Worm (Caenorhabditis elegans): Measurements from ENCODE around the gene prdx-6.
A peak's percentile ranks its signal among the peaks of the same experiment; 100 is the strongest.

Gene prdx-6

ce11 chrIV:244278-244677 is 25.9 kb downstream of the prdx-6 start:
- no peak for TF ChIP-seq nhr-67 (tag; optimal IDR thresholded peaks at IDR 0.05)
- no peak for TF ChIP-seq fos-1 (tag; optimal IDR thresholded peaks at IDR 0.05)
- TF ChIP-seq ceh-9 (tag; optimal IDR thresholded peaks at IDR 0.05): no peak
- TF ChIP-seq sea-2 (GFP tag; optimal IDR thresholded peaks at IDR 0.05): no peak
- TF ChIP-seq mml-1 (tag; optimal IDR thresholded peaks at IDR 0.05): no peak
- TF ChIP-seq nhr-12 (tag; optimal IDR thresholded peaks at IDR 0.05): no peak
- no peak for TF ChIP-seq lin-39 (tag; optimal IDR thresholded peaks at IDR 0.05)
- no peak for TF ChIP-seq nhr-28 (tag; optimal IDR thresholded peaks at IDR 0.05)
- no peak for TF ChIP-seq nhr-76 (tag; optimal IDR thresholded peaks at IDR 0.05)
- no peak for TF ChIP-seq ceh-82 (tag; optimal IDR thresholded peaks at IDR 0.05)
- TF ChIP-seq fkh-2 (tag; optimal IDR thresholded peaks at IDR 0.05): no peak

ce11 chrIV:244843-245242 is 26.5 kb downstream of the prdx-6 start, which contains the start of gene aass-1:
aass-1 (plus strand) TSS chrIV:245143.
- TF ChIP-seq snpc-4 (tag; optimal IDR thresholded peaks at IDR 0.05) (no peak), ama-1 (optimal IDR thresholded peaks at IDR 0.05) (no peak), nhr-25 (tag; optimal IDR thresholded peaks at IDR 0.05) (peak; percentile 44)

- TF ChIP-seq jun-1 (tag; optimal IDR thresholded peaks at IDR 0.05) (no peak), ztf-11 (tag; optimal IDR thresholded peaks at IDR 0.05) (no peak), daf-12 (tag; optimal IDR thresholded peaks at IDR 0.05) (no peak), nhr-67 (tag; optimal IDR thresholded peaks at IDR 0.05) (no peak), lsy-12 (tag; optimal IDR thresholded peaks at IDR 0.05) (no peak), tbx-2 (tag; optimal IDR thresholded peaks at IDR 0.05) (no peak), zag-1 (tag; optimal IDR thresholded peaks at IDR 0.05) (no peak), ceh-82 (tag; optimal IDR thresholded peaks at IDR 0.05) (no peak), ceh-9 (tag; optimal IDR thresholded peaks at IDR 0.05) (no peak), nhr-76 (tag; optimal IDR thresholded peaks at IDR 0.05) (no peak), nhr-25 (tag; optimal IDR thresholded peaks at IDR 0.05) (peak; percentile 87), nhr-43 (tag; optimal IDR thresholded peaks at IDR 0.05; ENCODE audit: poor library complexity, severe bottlenecking) (peak; percentile 69), pqm-1 (tag; optimal IDR thresholded peaks at IDR 0.05) (no peak), nhr-12 (tag; optimal IDR thresholded peaks at IDR 0.05) (no peak), ceh-28 (tag; optimal IDR thresholded peaks at IDR 0.05) (no peak), nhr-28 (tag; optimal IDR thresholded peaks at IDR 0.05) (no peak), aly-2 (tag; optimal IDR thresholded peaks at IDR 0.05) (no peak), mdl-1 (tag; optimal IDR thresholded peaks at IDR 0.05) (peak; percentile 88), nhr-77 (tag; optimal IDR thresholded peaks at IDR 0.05) (no peak), nhr-23 (tag; optimal IDR thresholded peaks at IDR 0.05) (peak; percentile 78), nfya-1 (tag; optimal IDR thresholded peaks at IDR 0.05; ENCODE audit: insufficient read depth) (no peak), fkh-10 (GFP tag; optimal IDR thresholded peaks at IDR 0.05) (no peak), elt-3 (tag; optimal IDR thresholded peaks at IDR 0.05) (peak in 2 of 3 experiments; percentile 61 to 65), R02D3.7 (tag; optimal IDR thresholded peaks at IDR 0.05) (no peak), skn-1 (tag; optimal IDR thresholded peaks at IDR 0.05) (no peak), pha-4 (tag; optimal IDR thresholded peaks at IDR 0.05) (no peak)
These were observed 29.1 kb downstream of the prdx-6 start for ce11 chrIV:247494-247893.

- no peak for TF ChIP-seq fos-1 (tag; optimal IDR thresholded peaks at IDR 0.05)
- no peak for TF ChIP-seq egl-5 (tag; optimal IDR thresholded peaks at IDR 0.05)
- no peak for TF ChIP-seq snpc-4 (tag; optimal IDR thresholded peaks at IDR 0.05)
- no peak for TF ChIP-seq R02D3.7 (tag; optimal IDR thresholded peaks at IDR 0.05)
- no peak for TF ChIP-seq nhr-237 (tag; optimal IDR thresholded peaks at IDR 0.05)
- TF ChIP-seq ceh-16 (tag; optimal IDR thresholded peaks at IDR 0.05): no peak
- TF ChIP-seq ceh-9 (tag; optimal IDR thresholded peaks at IDR 0.05): no peak
- TF ChIP-seq mdl-1 (tag; optimal IDR thresholded peaks at IDR 0.05): no peak
- TF ChIP-seq egl-27 (tag; optimal IDR thresholded peaks at IDR 0.05): no peak
- TF ChIP-seq aly-2 (tag; optimal IDR thresholded peaks at IDR 0.05): no peak
- TF ChIP-seq hmg-11 (tag; optimal IDR thresholded peaks at IDR 0.05): no peak
- no peak for TF ChIP-seq nhr-11 (tag; optimal IDR thresholded peaks at IDR 0.05)
These were observed 34.1 kb downstream of the prdx-6 start, which contains the start of gene grl-19 for ce11 chrIV:252454-252853. grl-19 (minus strand) TSS chrIV:252554.

All from whole organism, L3 larva.